Worm (Caenorhabditis elegans) whole organism, young adult: Measurements from ENCODE around the gene arle-14.

Experiments
- B0336.3 ChIP-seq: fragments of 200-800 bp; sonication (Bioruptor generic); IDR thresholded peaks from 2 replicates; pipeline ENCODE4 v1.3.6; 2022; ENCODE audit warnings: missing genetic modification characterization, missing compliant biosample characterization
- F22D6.2 ChIP-seq: sonication (generic microtip); optimal IDR thresholded peaks from 2 replicates; lab custom pipeline; 2016; ENCODE audit warnings: mild to moderate bottlenecking, missing genetic modification characterization, missing compliant biosample characterization
- F33H1.4 ChIP-seq: fragments of 200-800 bp; sonication (Bioruptor generic); IDR thresholded peaks from 2 replicates; pipeline ENCODE4 v1.3.6; 2022; ENCODE audit warnings: missing genetic modification reagents, missing genetic modification characterization, missing compliant biosample characterization
- F39B2.1 ChIP-seq: fragments of 200-800 bp; sonication (Bioruptor generic); IDR thresholded peaks from 2 replicates; pipeline ENCODE4 v1.3.6; 2022; ENCODE audit warnings: missing genetic modification reagents, missing genetic modification characterization, missing compliant biosample characterization
- F52B5.7 ChIP-seq: sonication (generic microtip); optimal IDR thresholded peaks from 2 replicates; lab custom pipeline; 2016; ENCODE audit warnings: mild to moderate bottlenecking, missing genetic modification characterization, missing compliant biosample characterization
- Y56A3A.18 ChIP-seq: fragments of 200-800 bp; sonication (Bioruptor generic); IDR thresholded peaks from 2 replicates; pipeline ENCODE4 v1.3.6; 2022; ENCODE audit warnings: missing genetic modification reagents, missing genetic modification characterization, missing compliant biosample characterization
- Y95B8A.8 ChIP-seq: fragments of 200-800 bp; sonication (Bioruptor generic); IDR thresholded peaks from 2 replicates; pipeline ENCODE4 v1.3.6; 2022; ENCODE audit warnings: missing genetic modification reagents, missing genetic modification characterization, missing compliant biosample characterization
- ZK185.1 ChIP-seq: sonication (generic microtip); optimal IDR thresholded peaks from 2 replicates; lab custom pipeline; 2016; ENCODE audit warnings: mild to moderate bottlenecking, missing genetic modification characterization, missing compliant biosample characterization; ENCODE audit not compliant: poor library complexity, severe bottlenecking
- atf-7 ChIP-seq: sonication (generic microtip); optimal IDR thresholded peaks from 2 replicates; lab custom pipeline; 2017; ENCODE audit warnings: mild to moderate bottlenecking, missing genetic modification characterization, missing compliant biosample characterization
- attf-6 ChIP-seq: fragments of 200-800 bp; sonication (Bioruptor generic); IDR thresholded peaks from 2 replicates; pipeline ENCODE4 v1.3.6; 2022; ENCODE audit warnings: missing genetic modification reagents, missing genetic modification characterization, missing compliant biosample characterization
- ceh-100 ChIP-seq: fragments of 200-800 bp; sonication (Bioruptor generic); IDR thresholded peaks from 2 replicates; pipeline ENCODE4 v1.3.6; 2022; ENCODE audit warnings: missing genetic modification reagents, missing genetic modification characterization, missing compliant biosample characterization
- ceh-40 ChIP-seq: fragments of 200-800 bp; sonication (Bioruptor generic); IDR thresholded peaks from 2 replicates; pipeline ENCODE4 v1.3.6; 2022; ENCODE audit warnings: missing genetic modification characterization, missing compliant biosample characterization
- ceh-91 ChIP-seq: fragments of 200-800 bp; sonication (Bioruptor generic); IDR thresholded peaks from 2 replicates; pipeline ENCODE4 v1.3.6; 2022; ENCODE audit warnings: missing genetic modification reagents, missing genetic modification characterization, missing compliant biosample characterization
- chd-7 ChIP-seq: sonication (generic microtip); optimal IDR thresholded peaks from 2 replicates; lab custom pipeline; 2016; ENCODE audit warnings: mild to moderate bottlenecking, missing genetic modification characterization, moderate library complexity, missing compliant biosample characterization
- die-1 ChIP-seq: sonication (generic microtip); optimal IDR thresholded peaks from 2 replicates; lab custom pipeline; 2016; ENCODE audit warnings: missing genotype, mild to moderate bottlenecking, missing genetic modification characterization, missing compliant biosample characterization
- dox-1 ChIP-seq: fragments of 200-800 bp; sonication (Bioruptor generic); IDR thresholded peaks from 2 replicates; pipeline ENCODE4 v1.3.6; 2022; ENCODE audit warnings: missing genetic modification reagents, missing genetic modification characterization, missing compliant biosample characterization
- dpl-1 ChIP-seq: fragments of 150-350 bp; optimal IDR thresholded peaks from 2 replicates; lab custom pipeline; 2014; ENCODE audit warnings: missing biosample characterization, missing genetic modification reagents, missing genetic modification characterization
- egl-44 ChIP-seq: fragments of 200-800 bp; sonication (Bioruptor generic); IDR thresholded peaks from 2 replicates; pipeline ENCODE4 v1.3.6; 2022; ENCODE audit warnings: missing genetic modification reagents, missing genetic modification characterization, missing compliant biosample characterization
- ekl-4 ChIP-seq: fragments of 200-800 bp; sonication (Bioruptor generic); IDR thresholded peaks from 2 replicates; pipeline ENCODE4 v1.3.6; 2022; ENCODE audit warnings: missing genetic modification reagents, missing genetic modification characterization, missing compliant biosample characterization
- ets-4 ChIP-seq: fragments of 200-800 bp; sonication (Bioruptor generic); optimal IDR thresholded peaks from 2 replicates; lab custom pipeline; 2018; ENCODE audit warnings: mild to moderate bottlenecking, missing genetic modification characterization, missing compliant biosample characterization
- gei-17 ChIP-seq: fragments of 200-800 bp; sonication (Bioruptor generic); optimal IDR thresholded peaks from 2 replicates; lab custom pipeline; 2018; ENCODE audit warnings: mild to moderate bottlenecking, missing genetic modification characterization, missing compliant biosample characterization
- him-1 ChIP-seq: sonication (generic microtip); optimal IDR thresholded peaks from 2 replicates; lab custom pipeline; 2016; ENCODE audit warnings: missing genotype, missing genetic modification reagents, missing genetic modification characterization, missing compliant biosample characterization
- hlh-12 ChIP-seq: sonication (generic microtip); optimal IDR thresholded peaks from 2 replicates; lab custom pipeline; 2016; ENCODE audit warnings: missing genetic modification characterization, missing compliant biosample characterization
- hmg-1.2 ChIP-seq: fragments of 200-800 bp; sonication (Bioruptor generic); IDR thresholded peaks from 2 replicates; pipeline ENCODE4 v1.3.6; 2022; ENCODE audit warnings: missing genetic modification reagents, missing genetic modification characterization, missing compliant biosample characterization
- hrde-1 ChIP-seq: sonication (generic microtip); optimal IDR thresholded peaks from 2 replicates; lab custom pipeline; 2016; ENCODE audit warnings: missing genetic modification characterization, mild to moderate bottlenecking, missing compliant biosample characterization, moderate library complexity, missing genotype, missing genetic modification reagents, borderline replicate concordance
- lag-1 ChIP-seq: fragments of 200-800 bp; sonication (Bioruptor generic); IDR thresholded peaks from 2 replicates; pipeline ENCODE4 v1.3.6; 2022; ENCODE audit warnings: missing genetic modification reagents, missing genetic modification characterization, missing compliant biosample characterization
- let-526 ChIP-seq: fragments of 200-800 bp; sonication (Bioruptor generic); IDR thresholded peaks from 2 replicates; pipeline ENCODE4 v1.3.6; 2022; ENCODE audit warnings: missing genetic modification reagents, missing genetic modification characterization, missing compliant biosample characterization
- let-607 ChIP-seq, 2 experiments: fragments of 200-800 bp in 1 of 2; sonication (Bioruptor generic) in 1 of 2; sonication (generic microtip) in 1 of 2; optimal IDR thresholded peaks; 2 replicates each; lab custom pipeline; 2016 to 2018; ENCODE audit warnings: mild to moderate bottlenecking in 2 of 2, missing compliant biosample characterization in 2 of 2, missing genetic modification characterization in 2 of 2, moderate library complexity in 2 of 2, missing genotype in 1 of 2
- lin-35 ChIP-seq, 3 experiments: fragments of 150-350 bp in 2 of 3; sonication (generic microtip) in 1 of 3; optimal IDR thresholded peaks; 2 replicates each; lab custom pipeline; 2014 to 2018; ENCODE audit warnings: missing biosample characterization in 3 of 3, missing genetic modification characterization in 3 of 3, missing genetic modification reagents in 3 of 3
- lsl-1 ChIP-seq: fragments of 200-800 bp; sonication (Bioruptor generic); optimal IDR thresholded peaks from 2 replicates; lab custom pipeline; 2018; ENCODE audit warnings: mild to moderate bottlenecking, missing genetic modification characterization, moderate library complexity, missing compliant biosample characterization
- mxl-1 ChIP-seq: sonication (generic microtip); optimal IDR thresholded peaks from 2 replicates; lab custom pipeline; 2016; ENCODE audit warnings: missing genetic modification characterization, missing compliant biosample characterization
- nfya-2 ChIP-seq: fragments of 200-800 bp; sonication (Bioruptor generic); IDR thresholded peaks from 2 replicates; pipeline ENCODE4 v1.3.6; 2022; ENCODE audit warnings: missing genetic modification reagents, missing genetic modification characterization, missing compliant biosample characterization
- nfyb-1 ChIP-seq: fragments of 200-800 bp; sonication (Bioruptor generic); IDR thresholded peaks from 2 replicates; pipeline ENCODE4 v1.3.6; 2022; ENCODE audit warnings: missing genetic modification reagents, missing genetic modification characterization, missing compliant biosample characterization
- nhr-80 ChIP-seq: sonication (generic microtip); optimal IDR thresholded peaks from 2 replicates; lab custom pipeline; 2016; ENCODE audit warnings: missing genetic modification characterization, missing compliant biosample characterization
- pha-4 ChIP-seq: fragments of 150-350 bp; sonication (generic microtip); optimal IDR thresholded peaks from 2 replicates; lab custom pipeline; 2014; ENCODE audit warnings: missing biosample characterization, missing genetic modification reagents, missing genetic modification characterization
- rec-8 ChIP-seq, 2 experiments: sonication (generic microtip); optimal IDR thresholded peaks; 2 replicates each; lab custom pipeline; 2016; ENCODE audit warnings: mild to moderate bottlenecking in 2 of 2, missing genetic modification characterization in 2 of 2, missing genetic modification reagents in 2 of 2, missing genotype in 2 of 2, missing biosample characterization in 1 of 2, missing compliant biosample characterization in 1 of 2, moderate library complexity in 1 of 2
- rpc-1 ChIP-seq, 2 experiments: fragments of 150-350 bp in 1 of 2; sonication (generic microtip) in 1 of 2; optimal IDR thresholded peaks; 2 replicates each; lab custom pipeline; 2014 to 2018; ENCODE audit warnings: missing biosample characterization in 1 of 2, missing genetic modification characterization in 1 of 2, missing genetic modification reagents in 1 of 2, missing genotype in 1 of 2
- tbp1 ChIP-seq: fragments of 200-800 bp; sonication (Bioruptor generic); optimal IDR thresholded peaks from 2 replicates; lab custom pipeline; 2018; ENCODE audit warnings: mild to moderate bottlenecking, missing genetic modification characterization, missing compliant biosample characterization
- xnd-1 ChIP-seq: sonication (generic microtip); optimal IDR thresholded peaks from 2 replicates; lab custom pipeline; 2016; ENCODE audit warnings: missing genotype, missing genetic modification reagents, missing genetic modification characterization, missing compliant biosample characterization
- ztf-22 ChIP-seq: fragments of 200-800 bp; sonication (Bioruptor generic); optimal IDR thresholded peaks from 2 replicates; lab custom pipeline; 2018; ENCODE audit warnings: mild to moderate bottlenecking, missing genetic modification characterization, moderate library complexity, missing compliant biosample characterization
- ztf-28 ChIP-seq: fragments of 200-800 bp; sonication (Bioruptor generic); IDR thresholded peaks from 2 replicates; pipeline ENCODE4 v1.3.6; 2022; ENCODE audit warnings: missing genetic modification reagents, missing genetic modification characterization, missing compliant biosample characterization
- ztf-6 ChIP-seq: fragments of 200-800 bp; sonication (Bioruptor generic); IDR thresholded peaks from 2 replicates; pipeline ENCODE4 v1.3.6; 2022; ENCODE audit warnings: missing genetic modification reagents, missing genetic modification characterization, missing compliant biosample characterization

arle-14 gene

ce11 chrIII:5663521-5663920 is 29.2 kb upstream of the arle-14 start (continued):
- peak in 2 of 3 experiments; percentile 25 to 88 for TF ChIP-seq lin-35 (GFP tag; optimal IDR thresholded peaks at IDR 0.05; lab: Kevin White, UChicago)
- no peak for TF ChIP-seq ZK185.1 (tag; lab: Kevin White, UChicago)
- no peak for TF ChIP-seq ztf-28 (GFP tag; lab: Robert Waterston, UW)
- TF ChIP-seq lsl-1: peak; percentile 100
- TF ChIP-seq Y95B8A.8 (GFP tag; lab: Robert Waterston, UW): peak; percentile 83
- TF ChIP-seq mxl-1 (tag; lab: Kevin White, UChicago): no peak
- no peak for TF ChIP-seq F52B5.7 (tag; lab: Kevin White, UChicago)
- TF ChIP-seq attf-6 (GFP tag; lab: Robert Waterston, UW): peak; percentile 72
- TF ChIP-seq rec-8 (tag; optimal IDR thresholded peaks at IDR 0.05; lab: Kevin White, UChicago): no peak
- TF ChIP-seq gei-17 (GFP tag; lab: Kevin White, UChicago): no peak
- TF ChIP-seq let-607 (tag; optimal IDR thresholded peaks at IDR 0.05; lab: Kevin White, UChicago): no peak
- peak; percentile 56 for TF ChIP-seq hrde-1 (tag; lab: Kevin White, UChicago)
- TF ChIP-seq B0336.3 (GFP tag; lab: Robert Waterston, UW): peak; percentile 65
- TF ChIP-seq Y56A3A.18 (GFP tag; lab: Robert Waterston, UW): no peak
- no peak for TF ChIP-seq lag-1
- no peak for TF ChIP-seq ztf-22 (GFP tag; lab: Kevin White, UChicago)
- peak; percentile 77; the same call in 1 of the 2 replicates for TF ChIP-seq ekl-4 (GFP tag; lab: Robert Waterston, UW)
- TF ChIP-seq die-1: no peak
- no peak for TF ChIP-seq egl-44 (GFP tag; lab: Robert Waterston, UW)
- TF ChIP-seq ceh-40: no peak
- no peak for TF ChIP-seq nfyb-1 (GFP tag; lab: Robert Waterston, UW)
- TF ChIP-seq dpl-1 (GFP tag; lab: Kevin White, UChicago): peak; percentile 95
- peak; percentile 86 for TF ChIP-seq dox-1 (GFP tag; lab: Robert Waterston, UW)
- no peak for TF ChIP-seq F39B2.1 (GFP tag; lab: Robert Waterston, UW)
- TF ChIP-seq atf-7 (tag; lab: Kevin White, UChicago): no peak
- peak; percentile 99 for TF ChIP-seq F33H1.4
- no peak for TF ChIP-seq ets-4
- peak; percentile 59; the same call in 1 of the 2 replicates for TF ChIP-seq hmg-1.2
- no peak for TF ChIP-seq chd-7 (tag; lab: Kevin White, UChicago)

- TF ChIP-seq attf-6 (GFP tag; lab: Robert Waterston, UW): no peak
- TF ChIP-seq nhr-80 (tag; lab: Kevin White, UChicago): peak; percentile 15
These were observed 28.8 kb upstream of the arle-14 start, which contains the start of gene par-3 for ce11 chrIII:5663933-5664332. Gene par-3, plus strand, starts transcription at chrIII:5664233.

- no peak for TF ChIP-seq nfya-2 (GFP tag; lab: Robert Waterston, UW)
- TF ChIP-seq let-526: no peak
- TF ChIP-seq rec-8 (tag; optimal IDR thresholded peaks at IDR 0.05; lab: Kevin White, UChicago): no peak
- no peak for TF ChIP-seq xnd-1 (tag; lab: Kevin White, UChicago)
- TF ChIP-seq ztf-22 (GFP tag; lab: Kevin White, UChicago): no peak
- TF ChIP-seq ceh-100 (GFP tag; lab: Robert Waterston, UW): no peak
- TF ChIP-seq hrde-1 (tag; lab: Kevin White, UChicago): no peak
- TF ChIP-seq F22D6.2 (tag; lab: Kevin White, UChicago): no peak
- TF ChIP-seq tbp1 (GFP tag; lab: Kevin White, UChicago): no peak
- no peak for TF ChIP-seq pha-4 (tag; lab: Kevin White, UChicago)
- no peak for TF ChIP-seq him-1 (tag; lab: Kevin White, UChicago)
- no peak for TF ChIP-seq ceh-91 (GFP tag; lab: Robert Waterston, UW)
- TF ChIP-seq atf-7 (tag; lab: Kevin White, UChicago): no peak
- TF ChIP-seq hlh-12 (tag; lab: Kevin White, UChicago): no peak
- TF ChIP-seq ztf-6 (GFP tag; lab: Robert Waterston, UW): no peak
- TF ChIP-seq rpc-1 (optimal IDR thresholded peaks at IDR 0.05; lab: Kevin White, UChicago): no peak
- TF ChIP-seq rpc-1 (tag; optimal IDR thresholded peaks at IDR 0.05; lab: Kevin White, UChicago): no peak
- TF ChIP-seq lsl-1: no peak
- TF ChIP-seq, all 124 proteins: peak for 0
These were observed 27.4 kb upstream of the arle-14 start for ce11 chrIII:5665278-5665677.
